Worm (Caenorhabditis elegans): ENCODE results near the gene ttr-51.

ce11 chrIV:13214466-13214865, 37.6 kb downstream of the ttr-51 start, which contains the start of gene cho-1:
- TF ChIP-seq ztf-4 (tag; optimal IDR thresholded peaks at IDR 0.05) (no peak), ama-1 (optimal IDR thresholded peaks at IDR 0.05) (no peak), ceh-82 (tag; optimal IDR thresholded peaks at IDR 0.05) (no peak), elt-2 (tag; optimal IDR thresholded peaks at IDR 0.05) (no peak), unc-62 (GFP tag; optimal IDR thresholded peaks at IDR 0.05) (no peak), egl-27 (tag; optimal IDR thresholded peaks at IDR 0.05) (no peak), snpc-4 (tag; optimal IDR thresholded peaks at IDR 0.05) (no peak), fos-1 (tag; optimal IDR thresholded peaks at IDR 0.05) (no peak), ZK546.5 (tag; optimal IDR thresholded peaks at IDR 0.05) (no peak)

Measured in whole organism, L3 larva.